Fruit fly (Drosophila melanogaster) whole organism, embryonic: ENCODE measurements around the gene Gr32a.

Experiments
- ATbp ChIP-seq: fragments of 200-800 bp; sonication (Bioruptor generic); optimal IDR thresholded peaks from 2 replicates; lab custom pipeline; 2017; ENCODE audit warnings: missing biosample characterization, mild to moderate bottlenecking, missing genetic modification characterization, missing genetic modification reagents
- Atf6 ChIP-seq: fragments of 200-800 bp; sonication (Bioruptor generic); IDR thresholded peaks from 2 replicates; pipeline ENCODE4 v1.3.6; 2022; ENCODE audit warnings: missing biosample characterization, missing genetic modification characterization
- BtbVII ChIP-seq: fragments of 200-800 bp; sonication (Bioruptor generic); optimal IDR thresholded peaks from 3 replicates; lab custom pipeline; 2017; ENCODE audit warnings: missing biosample characterization, mild to moderate bottlenecking, missing genetic modification characterization
- Bteb2 ChIP-seq: fragments of 200-800 bp; sonication (Bioruptor generic); optimal IDR thresholded peaks from 2 replicates; lab custom pipeline; 2016; ENCODE audit warnings: missing biosample characterization, missing genetic modification characterization
- CG11504 ChIP-seq: fragments of 200-800 bp; sonication (Bioruptor generic); optimal IDR thresholded peaks from 3 replicates; lab custom pipeline; 2019; ENCODE audit warnings: missing biosample characterization, mild to moderate bottlenecking, missing genetic modification characterization, moderate library complexity
- CG11695 ChIP-seq: fragments of 200-800 bp; sonication (Bioruptor generic); IDR thresholded peaks from 3 replicates; pipeline ENCODE4 v1.3.6; 2022; ENCODE audit warnings: missing biosample characterization, missing genetic modification characterization
- CG12071 ChIP-seq: fragments of 200-800 bp; sonication (Bioruptor generic); optimal IDR thresholded peaks from 3 replicates; lab custom pipeline; 2018; ENCODE audit warnings: missing biosample characterization, mild to moderate bottlenecking, missing genetic modification characterization
- CG12219 ChIP-seq: fragments of 200-800 bp; sonication (Bioruptor generic); optimal IDR thresholded peaks from 3 replicates; lab custom pipeline; 2018; ENCODE audit warnings: missing biosample characterization, mild to moderate bottlenecking, missing genetic modification characterization
- CG1233 ChIP-seq: fragments of 200-800 bp; sonication (Bioruptor generic); optimal IDR thresholded peaks from 4 replicates; lab custom pipeline; 2018; ENCODE audit warnings: missing biosample characterization, mild to moderate bottlenecking, missing genetic modification characterization
- CG13123 ChIP-seq: fragments of 200-800 bp; sonication (Bioruptor generic); optimal IDR thresholded peaks from 2 replicates; lab custom pipeline; 2016; ENCODE audit warnings: missing biosample characterization, missing genetic modification characterization
- CG13894 ChIP-seq: fragments of 200-800 bp; sonication (Bioruptor generic); optimal IDR thresholded peaks from 3 replicates; lab custom pipeline; 2018; ENCODE audit warnings: missing biosample characterization, mild to moderate bottlenecking, missing genetic modification characterization, moderate library complexity
- CG15073 ChIP-seq: fragments of 200-800 bp; sonication (Bioruptor generic); optimal IDR thresholded peaks from 2 replicates; lab custom pipeline; 2016; ENCODE audit warnings: missing biosample characterization, missing genetic modification characterization
- CG15269 ChIP-seq: fragments of 200-800 bp; sonication (Bioruptor generic); optimal IDR thresholded peaks from 2 replicates; lab custom pipeline; 2018; ENCODE audit warnings: missing biosample characterization, mild to moderate bottlenecking, missing genetic modification characterization, moderate library complexity
- CG15696 ChIP-seq: fragments of 200-800 bp; sonication (Bioruptor generic); optimal IDR thresholded peaks from 2 replicates; lab custom pipeline; 2019; ENCODE audit warnings: missing biosample characterization, mild to moderate bottlenecking, missing genetic modification characterization, moderate library complexity
- CG16863 ChIP-seq: fragments of 200-800 bp; sonication (Bioruptor generic); optimal IDR thresholded peaks from 3 replicates; lab custom pipeline; 2016; ENCODE audit warnings: missing biosample characterization, missing genetic modification characterization
- CG4820 ChIP-seq: fragments of 200-800 bp; sonication (Bioruptor generic); optimal IDR thresholded peaks from 3 replicates; lab custom pipeline; 2016; ENCODE audit warnings: missing biosample characterization, missing genetic modification characterization
- CG7556 ChIP-seq: fragments of 200-800 bp; sonication (Bioruptor generic); optimal IDR thresholded peaks from 2 replicates; lab custom pipeline; 2017; ENCODE audit warnings: missing biosample characterization, mild to moderate bottlenecking, missing genetic modification characterization
- CG7928 ChIP-seq: fragments of 200-800 bp; sonication (Bioruptor generic); optimal IDR thresholded peaks from 2 replicates; lab custom pipeline; 2017; ENCODE audit warnings: missing biosample characterization, mild to moderate bottlenecking, missing genetic modification characterization
- CG8388 ChIP-seq: fragments of 200-800 bp; sonication (Bioruptor generic); optimal IDR thresholded peaks from 2 replicates; lab custom pipeline; 2019; ENCODE audit warnings: missing biosample characterization, mild to moderate bottlenecking, missing genetic modification characterization, moderate library complexity
- CG8478 ChIP-seq: fragments of >200 bp; optimal IDR thresholded peaks from 2 replicates; lab custom pipeline; 2018
- CG9437 ChIP-seq: fragments of 200-800 bp; sonication (Bioruptor generic); optimal IDR thresholded peaks from 2 replicates; lab custom pipeline; 2018; ENCODE audit warnings: missing biosample characterization, mild to moderate bottlenecking, missing genetic modification characterization
- CG9609 ChIP-seq: fragments of 200-800 bp; sonication (Bioruptor generic); optimal IDR thresholded peaks from 3 replicates; lab custom pipeline; 2016; ENCODE audit warnings: missing biosample characterization, missing genetic modification characterization
- Camta ChIP-seq: fragments of 200-800 bp; sonication (Bioruptor generic); optimal IDR thresholded peaks from 2 replicates; lab custom pipeline; 2016; ENCODE audit warnings: missing biosample characterization, missing genetic modification characterization
- CrebB ChIP-seq: fragments of 200-800 bp; sonication (Bioruptor generic); optimal IDR thresholded peaks from 3 replicates; lab custom pipeline; 2018; ENCODE audit warnings: missing biosample characterization, mild to moderate bottlenecking, missing genetic modification characterization
- Dfd ChIP-seq, 2 experiments: fragments of >200 bp; optimal IDR thresholded peaks; 2 replicates each; lab custom pipeline; 2017; ENCODE audit warnings: missing biosample characterization in 2 of 2, missing genetic modification characterization in 2 of 2
- Gsc ChIP-seq: fragments of 200-800 bp; sonication (Bioruptor generic); IDR thresholded peaks from 2 replicates; pipeline ENCODE4 v1.3.6; 2022; ENCODE audit warnings: missing biosample characterization, missing genetic modification characterization
- Hmx ChIP-seq: fragments of 200-800 bp; sonication (Bioruptor generic); optimal IDR thresholded peaks from 2 replicates; lab custom pipeline; 2016; ENCODE audit warnings: missing biosample characterization, missing genetic modification characterization
- Hr39 ChIP-seq: fragments of >200 bp; optimal IDR thresholded peaks from 2 replicates; lab custom pipeline; 2017
- MESR4 ChIP-seq: fragments of 200-800 bp; sonication (Bioruptor generic); optimal IDR thresholded peaks from 2 replicates; lab custom pipeline; 2018; ENCODE audit warnings: missing biosample characterization, mild to moderate bottlenecking, missing genetic modification characterization, moderate library complexity
- Max ChIP-seq: fragments of 200-800 bp; sonication (Bioruptor generic); optimal IDR thresholded peaks from 2 replicates; lab custom pipeline; 2016; ENCODE audit warnings: missing biosample characterization, mild to moderate bottlenecking, missing genetic modification characterization
- Med ChIP-seq: fragments of 200-800 bp; sonication (Bioruptor generic); peaks from one replicate; lab custom pipeline; 2016; ENCODE audit warnings: missing biosample characterization, missing genetic modification characterization, mild to moderate bottlenecking, inconsistent platforms, moderate library complexity
- Neu2 ChIP-seq: fragments of 200-800 bp; sonication (Bioruptor generic); optimal IDR thresholded peaks from 3 replicates; lab custom pipeline; 2016; ENCODE audit warnings: missing biosample characterization, missing genetic modification characterization, borderline replicate concordance
- NfI ChIP-seq: fragments of 200-800 bp; sonication (Bioruptor generic); optimal IDR thresholded peaks from 3 replicates; lab custom pipeline; 2018; ENCODE audit warnings: missing biosample characterization, mild to moderate bottlenecking, missing genetic modification characterization, moderate library complexity
- YL-1 ChIP-seq: fragments of 200-800 bp; sonication (Bioruptor generic); optimal IDR thresholded peaks from 3 replicates; lab custom pipeline; 2017; ENCODE audit warnings: missing biosample characterization, mild to moderate bottlenecking, missing genetic modification characterization
- amos ChIP-seq: fragments of 200-800 bp; sonication (Bioruptor generic); IDR thresholded peaks from 2 replicates; pipeline ENCODE4 v1.3.6; 2022; ENCODE audit warnings: missing biosample characterization, missing genetic modification characterization; ENCODE audit not compliant: partially characterized antibody
- cas ChIP-seq: fragments of 200-800 bp; sonication (Bioruptor generic); IDR thresholded peaks from 2 replicates; pipeline ENCODE4 v1.3.6; 2022; ENCODE audit warnings: missing biosample characterization, missing genetic modification characterization
- corto ChIP-seq: fragments of 200-800 bp; sonication (Bioruptor generic); optimal IDR thresholded peaks from 2 replicates; lab custom pipeline; 2016; ENCODE audit warnings: missing biosample characterization, mild to moderate bottlenecking, missing genetic modification characterization, moderate library complexity
- dati ChIP-seq: fragments of 200-800 bp; sonication (Bioruptor generic); IDR thresholded peaks from 2 replicates; pipeline ENCODE4 v1.3.6; 2022; ENCODE audit warnings: missing biosample characterization, missing genetic modification characterization
- esg ChIP-seq: fragments of 200-800 bp; sonication (Bioruptor generic); conservative IDR thresholded peaks from 2 replicates; pipeline ENCODE4 v1.3.6; 2022; ENCODE audit warnings: missing biosample characterization, missing genetic modification characterization
- fd64A ChIP-seq: fragments of 200-800 bp; sonication (Bioruptor generic); optimal IDR thresholded peaks from 3 replicates; lab custom pipeline; 2018; ENCODE audit warnings: missing biosample characterization, mild to moderate bottlenecking, missing genetic modification characterization
- ftz-f1 ChIP-seq: fragments of 200-800 bp; sonication (Bioruptor generic); optimal IDR thresholded peaks from 2 replicates; lab custom pipeline; 2016; ENCODE audit warnings: missing biosample characterization, missing genetic modification characterization
- gsb ChIP-seq: fragments of 200-800 bp; sonication (Bioruptor generic); IDR thresholded peaks from 2 replicates; pipeline ENCODE4 v1.3.6; 2022; ENCODE audit warnings: missing biosample characterization, missing genetic modification characterization
- hbn ChIP-seq: fragments of 200-800 bp; sonication (Bioruptor generic); IDR thresholded peaks from 2 replicates; pipeline ENCODE4 v1.3.6; 2022; ENCODE audit warnings: missing biosample characterization, missing genetic modification characterization; ENCODE audit not compliant: partially characterized antibody
- jigr1 ChIP-seq: fragments of 200-800 bp; sonication (Bioruptor generic); IDR thresholded peaks from 3 replicates; pipeline ENCODE4 v1.3.6; 2022; ENCODE audit warnings: missing biosample characterization, missing genetic modification characterization
- jumu ChIP-seq: fragments of 200-800 bp; sonication (Bioruptor generic); optimal IDR thresholded peaks from 3 replicates; lab custom pipeline; 2016; ENCODE audit warnings: missing biosample characterization, missing genetic modification characterization
- phol ChIP-seq: fragments of 200-800 bp; sonication (Bioruptor generic); optimal IDR thresholded peaks from 3 replicates; lab custom pipeline; 2018; ENCODE audit warnings: missing biosample characterization, mild to moderate bottlenecking, missing genetic modification characterization, moderate library complexity
- sc ChIP-seq, 3 experiments: fragments of >200 bp in 2 of 3; fragments of 200-800 bp in 1 of 3; sonication (Bioruptor generic) in 1 of 3; optimal IDR thresholded peaks; 2 replicates in 2 of 3; 3 replicates in 1 of 3; lab custom pipeline; 2017; ENCODE audit warnings: mild to moderate bottlenecking in 1 of 3, missing biosample characterization in 1 of 3, missing genetic modification characterization in 1 of 3, missing genetic modification reagents in 1 of 3
- slp2 ChIP-seq: fragments of 200-800 bp; sonication (Bioruptor generic); optimal IDR thresholded peaks from 2 replicates; lab custom pipeline; 2016; ENCODE audit warnings: missing biosample characterization, missing genetic modification characterization
- tll ChIP-seq, 2 experiments: fragments of 200-800 bp in 1 of 2; fragments of >200 bp in 1 of 2; sonication (Bioruptor generic) in 1 of 2; optimal IDR thresholded peaks; 2 replicates each; lab custom pipeline; 2017 to 2019; ENCODE audit warnings: missing biosample characterization in 2 of 2, missing genetic modification characterization in 2 of 2, mild to moderate bottlenecking in 1 of 2, moderate library complexity in 1 of 2
- tup ChIP-seq: fragments of 200-800 bp; sonication (Bioruptor generic); optimal IDR thresholded peaks from 2 replicates; lab custom pipeline; 2016; ENCODE audit warnings: missing biosample characterization, mild to moderate bottlenecking, missing genetic modification characterization, moderate library complexity
- zfh2 ChIP-seq: fragments of 200-800 bp; sonication (Bioruptor generic); optimal IDR thresholded peaks from 2 replicates; lab custom pipeline; 2016; ENCODE audit warnings: missing biosample characterization, missing genetic modification characterization

Gr32a gene

DNA sequence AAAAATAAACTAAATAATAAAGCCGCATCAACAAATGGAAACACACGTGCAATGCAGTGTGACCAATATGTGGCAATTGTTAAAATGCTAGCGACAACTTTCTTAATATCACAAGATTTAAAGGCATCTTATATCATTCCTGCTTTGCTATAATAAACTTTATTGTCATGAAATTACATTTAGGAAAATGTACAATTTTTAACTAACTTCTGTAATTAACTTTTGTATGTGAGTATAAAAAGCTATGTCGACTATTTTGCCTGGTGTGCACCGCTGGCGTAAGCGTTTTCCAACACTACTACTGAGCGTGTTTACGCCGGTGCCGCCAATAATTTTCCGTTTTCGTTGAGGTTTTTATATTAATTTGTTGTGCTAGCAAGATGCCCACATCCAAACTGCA is 9.7 kb downstream of the Gr32a start, which contains the start of the genes Csl4 and Nup160 (continued):
- TF ChIP-seq ATbp (GFP tag; lab: Kevin White, UChicago): no peak
- peak; percentile 65 for TF ChIP-seq Atf6
- TF ChIP-seq YL-1 (GFP tag; lab: Kevin White, UChicago): peak; percentile 84
- peak; percentile 68 for TF ChIP-seq tup (GFP tag; lab: Kevin White, UChicago)
- TF ChIP-seq CG8478 (lab: Kevin White, UChicago): no peak
- no peak for TF ChIP-seq CG15073
- TF ChIP-seq BtbVII: no peak
- no peak for TF ChIP-seq CG8388 (GFP tag; lab: Kevin White, UChicago)
- no peak for TF ChIP-seq dati (GFP tag; lab: Robert Waterston, UW)
- no peak for TF ChIP-seq CG12219
- TF ChIP-seq zfh2 (GFP tag; lab: Kevin White, UChicago): peak; percentile 89
- TF ChIP-seq gsb (GFP tag; lab: Robert Waterston, UW): no peak
- no peak for TF ChIP-seq amos (GFP tag; lab: Robert Waterston, UW)
- no peak for TF ChIP-seq fd64A (GFP tag; lab: Kevin White, UChicago)
- TF ChIP-seq CG11695: peak; percentile 68
- no peak for TF ChIP-seq CG12071 (GFP tag; lab: Kevin White, UChicago)
- no peak for TF ChIP-seq sc (optimal IDR thresholded peaks at IDR 0.05; lab: Kevin White, UChicago)
- TF ChIP-seq sc (GFP tag; optimal IDR thresholded peaks at IDR 0.05; lab: Kevin White, UChicago): peak; percentile 49
- TF ChIP-seq CG11504 (tag; lab: Kevin White, UChicago): no peak
- TF ChIP-seq Dfd (GFP tag; optimal IDR thresholded peaks at IDR 0.05; lab: Kevin White, UChicago): no peak
- peak; percentile 46 for TF ChIP-seq Hmx (GFP tag; lab: Kevin White, UChicago)
- no peak for TF ChIP-seq tll (GFP tag; optimal IDR thresholded peaks at IDR 0.05; lab: Kevin White, UChicago)
- TF ChIP-seq phol (tag; lab: Kevin White, UChicago): peak; percentile 77
- TF ChIP-seq CG13894 (tag; lab: Kevin White, UChicago): no peak
- TF ChIP-seq NfI: peak; percentile 65
- TF ChIP-seq CG16863: peak; percentile 76
- peak; percentile 79 for TF ChIP-seq slp2
- peak; percentile 18 for TF ChIP-seq MESR4 (GFP tag; lab: Kevin White, UChicago)
- peak; percentile 68 for TF ChIP-seq Camta
- TF ChIP-seq CG7928: peak; percentile 50
- peak; percentile 69 for TF ChIP-seq CG4820 (GFP tag; lab: Kevin White, UChicago)
- peak; percentile 98 for TF ChIP-seq Med (GFP tag; lab: Kevin White, UChicago)
- peak; percentile 96 for TF ChIP-seq Max (GFP tag; lab: Kevin White, UChicago)
- TF ChIP-seq CG9609 (GFP tag; lab: Kevin White, UChicago): peak; percentile 85
- peak; percentile 24 for TF ChIP-seq CG1233 (GFP tag; lab: Kevin White, UChicago)
- peak; percentile 46 for TF ChIP-seq ftz-f1 (GFP tag; lab: Kevin White, UChicago)
- TF ChIP-seq Gsc (GFP tag; lab: Robert Waterston, UW): no peak
- TF ChIP-seq Hr39 (lab: Kevin White, UChicago): no peak
- no peak for TF ChIP-seq jigr1 (GFP tag; lab: Robert Waterston, UW)
- peak; percentile 62 for TF ChIP-seq esg
- peak; percentile 88 for TF ChIP-seq Bteb2 (GFP tag; lab: Kevin White, UChicago)
- TF ChIP-seq CG7556: no peak
- peak; percentile 87 for TF ChIP-seq jumu (GFP tag; lab: Kevin White, UChicago)
- TF ChIP-seq CrebB: peak; percentile 65
- TF ChIP-seq cas (GFP tag; lab: Robert Waterston, UW): peak; percentile 33; the same call in 1 of the 2 replicates
- TF ChIP-seq CG9437: peak; percentile 51
- peak; percentile 49 for TF ChIP-seq CG15696 (tag; lab: Kevin White, UChicago)
- TF ChIP-seq corto (GFP tag; lab: Kevin White, UChicago): no peak
- peak; percentile 74 for TF ChIP-seq CG13123 (GFP tag; lab: Kevin White, UChicago)
- TF ChIP-seq hbn (GFP tag; lab: Robert Waterston, UW): 0 out of 2 replicates have a peak, but pooled peaks have one; percentile 32
- TF ChIP-seq Neu2: no peak
- no peak for TF ChIP-seq CG15269 (tag; lab: Kevin White, UChicago)
